Fruit fly (Drosophila melanogaster): ENCODE results near the gene mtd.
A peak's percentile ranks its signal among the peaks of the same experiment; 100 is the strongest.

dm6 chr3R:5232197-5232607 is 118.0 kb downstream of the mtd start, which contains the start of the genes Kat60 and Mms19:
- TF ChIP-seq lz (GFP tag; optimal IDR thresholded peaks at IDR 0.05) (peak; percentile 77), CG11902 (GFP tag; optimal IDR thresholded peaks at IDR 0.05) (peak; percentile 40)
